Fruit fly (Drosophila melanogaster): ENCODE measurements around the gene dop.

The dop gene

dm6 chr3L:15553993-15554644, 11.7 kb upstream of the dop start, which contains the start of gene AGO2 (continued):
- TF ChIP-seq CG11398 (GFP tag; optimal IDR thresholded peaks at IDR 0.05): peak; percentile 8
- peak; percentile 38 for TF ChIP-seq CG8924 (tag; optimal IDR thresholded peaks at IDR 0.05)
- peak; percentile 33 for TF ChIP-seq exex (tag; optimal IDR thresholded peaks at IDR 0.05)
- TF ChIP-seq Hr51 (GFP tag; optimal IDR thresholded peaks at IDR 0.05): peak in 1 of 2 experiments; percentile 61
- TF ChIP-seq CG15479 (GFP tag; optimal IDR thresholded peaks at IDR 0.05): no peak
- no peak for TF ChIP-seq fd102C (GFP tag; optimal IDR thresholded peaks at IDR 0.05)
- no peak for TF ChIP-seq slp2 (GFP tag; optimal IDR thresholded peaks at IDR 0.05)
- no peak for TF ChIP-seq CG15011 (GFP tag; optimal IDR thresholded peaks at IDR 0.05)
- peak; percentile 73 for TF ChIP-seq Dll (GFP tag; IDR thresholded peaks at IDR 0.05; ENCODE audit: partially characterized antibody)
- TF ChIP-seq lilli (GFP tag; optimal IDR thresholded peaks at IDR 0.05): peak; percentile 30
- no peak for TF ChIP-seq NK7.1 (GFP tag; optimal IDR thresholded peaks at IDR 0.05)
- TF ChIP-seq CG14710 (tag; optimal IDR thresholded peaks at IDR 0.05): peak; percentile 81
- peak; percentile 94 for TF ChIP-seq E2f2 (GFP tag; IDR thresholded peaks at IDR 0.05)
- no peak for TF ChIP-seq CG8388 (GFP tag; optimal IDR thresholded peaks at IDR 0.05)
- TF ChIP-seq Xrp1 (GFP tag; IDR thresholded peaks at IDR 0.05): peak; percentile 41; the same call in 1 of the 2 replicates
- peak; percentile 53 for TF ChIP-seq CG12659 (GFP tag; optimal IDR thresholded peaks at IDR 0.05)
- TF ChIP-seq D (optimal IDR thresholded peaks at IDR 0.05): no peak
- TF ChIP-seq D (GFP tag; optimal IDR thresholded peaks at IDR 0.05): no peak
- no peak for TF ChIP-seq Hand (GFP tag; optimal IDR thresholded peaks at IDR 0.05)
- no peak for TF ChIP-seq CG12942 (GFP tag; optimal IDR thresholded peaks at IDR 0.05)
- TF ChIP-seq bbx (GFP tag; IDR thresholded peaks at IDR 0.05; ENCODE audit: partially characterized antibody): peak; percentile 69
- 0 out of 3 replicates have a peak, but pooled peaks have one; percentile 46 for TF ChIP-seq CG2199 (GFP tag; IDR thresholded peaks at IDR 0.05)
- TF ChIP-seq unc-4 (GFP tag; IDR thresholded peaks at IDR 0.05; ENCODE audit: partially characterized antibody): peak; percentile 58
- TF ChIP-seq CG13775 (GFP tag; optimal IDR thresholded peaks at IDR 0.05): no peak
- peak; percentile 31; the same call in 1 of the 3 replicates for TF ChIP-seq row (GFP tag; IDR thresholded peaks at IDR 0.05)
- TF ChIP-seq fd96Cb (tag; optimal IDR thresholded peaks at IDR 0.05): no peak
- TF ChIP-seq MESR4 (GFP tag; optimal IDR thresholded peaks at IDR 0.05): peak; percentile 99
- peak; percentile 17 for TF ChIP-seq Ets97D (GFP tag; optimal IDR thresholded peaks at IDR 0.05)
- TF ChIP-seq HmgD (GFP tag; optimal IDR thresholded peaks at IDR 0.05): peak; percentile 91
- TF ChIP-seq CG17568 (GFP tag; optimal IDR thresholded peaks at IDR 0.05): peak; percentile 61
- no peak for TF ChIP-seq ewg (GFP tag; optimal IDR thresholded peaks at IDR 0.05)
- TF ChIP-seq CG4730 (GFP tag; IDR thresholded peaks at IDR 0.05): no peak
- no peak for TF ChIP-seq tx (GFP tag; optimal IDR thresholded peaks at IDR 0.05)
- TF ChIP-seq ac (GFP tag; optimal IDR thresholded peaks at IDR 0.05): peak; percentile 55
- peak; percentile 82 for TF ChIP-seq Bgb (GFP tag; IDR thresholded peaks at IDR 0.05; ENCODE audit: partially characterized antibody)
- peak; percentile 60 for TF ChIP-seq sna (GFP tag; IDR thresholded peaks at IDR 0.05; ENCODE audit: partially characterized antibody)
- no peak for TF ChIP-seq ind (GFP tag; optimal IDR thresholded peaks at IDR 0.05)
- TF ChIP-seq H2.0 (GFP tag; IDR thresholded peaks at IDR 0.05): no peak
- TF ChIP-seq CG6765 (GFP tag; optimal IDR thresholded peaks at IDR 0.05): peak; percentile 24
- TF ChIP-seq CG15514 (GFP tag; optimal IDR thresholded peaks at IDR 0.05): peak; percentile 66
- peak; percentile 62; the same call in 1 of the 3 replicates for TF ChIP-seq vnd (GFP tag; IDR thresholded peaks at IDR 0.05; ENCODE audit: partially characterized antibody)
- TF ChIP-seq CG18262 (tag; optimal IDR thresholded peaks at IDR 0.05): peak; percentile 20
- peak; percentile 23 for TF ChIP-seq CoRest (tag; optimal IDR thresholded peaks at IDR 0.05)
- no peak for TF ChIP-seq Poxn (GFP tag; IDR thresholded peaks at IDR 0.05)
- no peak for TF ChIP-seq CG31224 (GFP tag; IDR thresholded peaks at IDR 0.05)
- TF ChIP-seq CG2116 (GFP tag; optimal IDR thresholded peaks at IDR 0.05): peak; percentile 91
- peak; percentile 68; the same call in 2 of the 3 replicates for TF ChIP-seq CG16813 (GFP tag; IDR thresholded peaks at IDR 0.05; ENCODE audit: partially characterized antibody)
- TF ChIP-seq CG11504 (tag; optimal IDR thresholded peaks at IDR 0.05): peak; percentile 76

Data from whole organism, embryonic.